Worm (Caenorhabditis elegans) whole organism, L2 larva: ENCODE measurements around the gene wdr-46.

Experiments
- F13H6.1 ChIP-seq: sonication (generic microtip); optimal IDR thresholded peaks from 2 replicates; lab custom pipeline; 2016; ENCODE audit warnings: missing genetic modification characterization, missing compliant biosample characterization
- R02D3.7 ChIP-seq: fragments of 150-350 bp; optimal IDR thresholded peaks from 2 replicates; lab custom pipeline; 2014; ENCODE audit warnings: missing biosample characterization, missing genetic modification characterization
- ama-1 ChIP-seq: fragments of 150-350 bp; optimal IDR thresholded peaks from 2 replicates; lab custom pipeline; 2018; ENCODE audit warnings: inconsistent platforms
- ceh-16 ChIP-seq: fragments of 150-350 bp; optimal IDR thresholded peaks from 2 replicates; lab custom pipeline; 2014; ENCODE audit warnings: missing biosample characterization, missing genetic modification characterization
- elt-1 ChIP-seq: fragments of 150-350 bp; optimal IDR thresholded peaks from 2 replicates; lab custom pipeline; 2014; ENCODE audit warnings: missing biosample characterization, missing genetic modification characterization
- lin-11 ChIP-seq: fragments of 150-350 bp; sonication (generic microtip); optimal IDR thresholded peaks from 2 replicates; lab custom pipeline; 2014; ENCODE audit warnings: missing biosample characterization, missing genetic modification characterization, inconsistent platforms, mixed read lengths
- lsy-2 ChIP-seq, 2 experiments: fragments of 150-350 bp in 1 of 2; sonication (generic microtip) in 1 of 2; optimal IDR thresholded peaks; 2 replicates each; lab custom pipeline; 2014 to 2017; ENCODE audit warnings: missing biosample characterization in 2 of 2, missing genetic modification characterization in 2 of 2
- nhr-129 ChIP-seq: fragments of 150-350 bp; optimal IDR thresholded peaks from 2 replicates; lab custom pipeline; 2014; ENCODE audit warnings: missing biosample characterization, missing genetic modification characterization
- nhr-6 ChIP-seq: fragments of 150-350 bp; optimal IDR thresholded peaks from 2 replicates; lab custom pipeline; 2014; ENCODE audit warnings: missing biosample characterization, missing genetic modification characterization
- snpc-4 ChIP-seq: fragments of 150-350 bp; optimal IDR thresholded peaks from 2 replicates; lab custom pipeline; 2014; ENCODE audit warnings: missing biosample characterization, missing genetic modification characterization
- unc-62 ChIP-seq: fragments of 150-350 bp; optimal IDR thresholded peaks from 2 replicates; lab custom pipeline; 2014; ENCODE audit warnings: missing biosample characterization, missing genetic modification reagents, missing genetic modification characterization
- zag-1 ChIP-seq: fragments of 150-350 bp; optimal IDR thresholded peaks from 2 replicates; lab custom pipeline; 2014; ENCODE audit warnings: missing biosample characterization, missing genetic modification characterization
- ztf-11 ChIP-seq: sonication (generic microtip); optimal IDR thresholded peaks from 2 replicates; lab custom pipeline; 2017; ENCODE audit warnings: missing biosample characterization, missing genetic modification characterization
- ztf-4 ChIP-seq: fragments of 150-350 bp; optimal IDR thresholded peaks from 2 replicates; lab custom pipeline; 2014; ENCODE audit warnings: missing biosample characterization, missing genetic modification characterization

- TF ChIP-seq elt-1 (tag; lab: Kevin White, UChicago) = no peak
- no peak for TF ChIP-seq zag-1 (tag; lab: Kevin White, UChicago)
- no peak for TF ChIP-seq lin-11 (tag; lab: Kevin White, UChicago)
- no peak for TF ChIP-seq nhr-6 (tag; lab: Kevin White, UChicago)
- no peak for TF ChIP-seq R02D3.7 (tag; lab: Kevin White, UChicago)
- no peak for TF ChIP-seq ceh-16
- TF ChIP-seq snpc-4 = no peak
- TF ChIP-seq nhr-129 (tag; lab: Kevin White, UChicago) = no peak
- no peak for TF ChIP-seq ama-1 (lab: Kevin White, UChicago)
- TF ChIP-seq unc-62 (GFP tag; lab: Kevin White, UChicago) = no peak
- no peak for TF ChIP-seq ztf-4 (tag; lab: Kevin White, UChicago)
- no peak for TF ChIP-seq F13H6.1 (tag; lab: Kevin White, UChicago)
- no peak for TF ChIP-seq lsy-2 (tag; optimal IDR thresholded peaks at IDR 0.05; lab: Kevin White, UChicago)
- TF ChIP-seq ztf-11 (tag; lab: Kevin White, UChicago) = no peak
These were observed 35.0 kb upstream of the wdr-46 start, which contains the start of the genes F19B6.10 and wht-5 for ce11 chrIV:12336893-12337627.
